Worm (Caenorhabditis elegans): Measurements from ENCODE around the gene D1005.4.

DNA sequence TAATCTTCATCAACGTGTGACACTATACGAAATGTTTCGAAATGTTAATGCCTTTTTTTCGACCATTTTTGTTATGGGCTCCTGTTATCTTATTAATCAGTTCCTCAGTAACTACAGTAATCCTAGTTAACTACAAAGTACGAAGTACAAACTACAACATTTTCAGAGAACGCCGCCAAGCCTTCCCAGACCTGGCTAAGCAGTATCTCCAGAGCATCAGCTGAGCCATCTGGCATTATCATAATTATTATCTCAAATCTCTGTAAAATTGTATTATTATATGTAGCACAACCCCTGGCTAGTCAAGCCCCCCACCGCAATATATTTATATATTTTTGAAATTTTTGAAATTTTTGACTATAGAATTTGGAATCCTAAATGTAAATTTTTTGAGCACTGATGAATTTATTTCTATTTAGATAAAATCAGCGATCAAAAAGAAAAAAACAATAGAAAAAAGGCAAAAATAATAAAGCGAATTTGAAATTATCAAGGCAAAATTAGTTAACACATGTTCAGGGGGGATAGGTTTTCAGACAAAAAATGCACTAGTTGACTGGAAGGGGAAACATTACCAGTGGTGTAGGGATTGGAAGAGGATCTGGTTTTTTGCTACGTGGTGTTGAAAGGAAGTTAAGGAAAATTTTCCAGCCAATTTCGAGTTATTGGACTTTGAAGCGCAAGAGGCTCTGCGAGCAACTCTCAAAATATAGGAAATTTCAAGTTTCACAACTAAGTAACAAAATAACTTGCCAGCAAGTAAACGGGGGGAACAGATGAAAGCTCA, 33.6 kb downstream of the D1005.4 start:
- TF ChIP-seq zag-1 (tag; optimal IDR thresholded peaks at IDR 0.05) (no peak), nhr-76 (tag; optimal IDR thresholded peaks at IDR 0.05) (no peak), elt-2 (tag; optimal IDR thresholded peaks at IDR 0.05) (no peak), nhr-77 (tag; optimal IDR thresholded peaks at IDR 0.05) (no peak)
